Worm (Caenorhabditis elegans) whole organism, L2 larva: ENCODE data around the gene skr-15.

Source experiments
- C34F6.9 ChIP-seq: fragments of 150-350 bp; optimal IDR thresholded peaks from 2 replicates; lab custom pipeline; 2014; ENCODE audit warnings: missing biosample characterization, missing genetic modification characterization
- F13H6.1 ChIP-seq: sonication (generic microtip); optimal IDR thresholded peaks from 2 replicates; lab custom pipeline; 2016; ENCODE audit warnings: missing genetic modification characterization, missing compliant biosample characterization
- ZK546.5 ChIP-seq: sonication (generic microtip); optimal IDR thresholded peaks from 2 replicates; lab custom pipeline; 2017; ENCODE audit warnings: missing biosample characterization, missing genetic modification characterization
- alr-1 ChIP-seq: fragments of 150-350 bp; optimal IDR thresholded peaks from 2 replicates; lab custom pipeline; 2014; ENCODE audit warnings: missing biosample characterization, missing genetic modification characterization
- aly-2 ChIP-seq: fragments of 150-350 bp; optimal IDR thresholded peaks from 2 replicates; lab custom pipeline; 2014; ENCODE audit warnings: missing biosample characterization, missing genetic modification characterization
- blmp-1 ChIP-seq: sonication (generic microtip); optimal IDR thresholded peaks from 2 replicates; lab custom pipeline; 2017; ENCODE audit warnings: missing genetic modification characterization, mild to moderate bottlenecking, missing compliant biosample characterization, antibody characterized with exemption, moderate library complexity; ENCODE audit not compliant: insufficient read depth
- ceh-16 ChIP-seq: fragments of 150-350 bp; optimal IDR thresholded peaks from 2 replicates; lab custom pipeline; 2014; ENCODE audit warnings: missing biosample characterization, missing genetic modification characterization
- crh-2 ChIP-seq: sonication (generic microtip); optimal IDR thresholded peaks from 2 replicates; lab custom pipeline; 2017; ENCODE audit warnings: missing biosample characterization, missing genetic modification characterization
- egl-27 ChIP-seq: sonication (generic microtip); optimal IDR thresholded peaks from 3 replicates; lab custom pipeline; 2017; ENCODE audit warnings: missing biosample characterization, missing genetic modification reagents, missing genetic modification characterization
- elt-1 ChIP-seq: fragments of 150-350 bp; optimal IDR thresholded peaks from 2 replicates; lab custom pipeline; 2014; ENCODE audit warnings: missing biosample characterization, missing genetic modification characterization
- elt-3 ChIP-seq: sonication (generic microtip); optimal IDR thresholded peaks from 2 replicates; lab custom pipeline; 2017; ENCODE audit warnings: missing biosample characterization, missing genetic modification characterization
- fos-1 ChIP-seq: fragments of 150-350 bp; optimal IDR thresholded peaks from 2 replicates; lab custom pipeline; 2014; ENCODE audit warnings: missing biosample characterization, missing genetic modification characterization
- gmeb-1 ChIP-seq: fragments of 150-350 bp; optimal IDR thresholded peaks from 2 replicates; lab custom pipeline; 2014; ENCODE audit warnings: missing biosample characterization, missing genetic modification characterization
- lin-11 ChIP-seq: fragments of 150-350 bp; sonication (generic microtip); optimal IDR thresholded peaks from 2 replicates; lab custom pipeline; 2014; ENCODE audit warnings: missing biosample characterization, missing genetic modification characterization, inconsistent platforms, mixed read lengths
- lin-13 ChIP-seq: fragments of 150-350 bp; optimal IDR thresholded peaks from 2 replicates; lab custom pipeline; 2014; ENCODE audit warnings: missing biosample characterization, missing genetic modification reagents, missing genetic modification characterization
- lin-39 ChIP-seq: fragments of 150-350 bp; optimal IDR thresholded peaks from 2 replicates; lab custom pipeline; 2014; ENCODE audit warnings: missing biosample characterization, missing genetic modification reagents, missing genetic modification characterization
- lsy-2 ChIP-seq, 2 experiments: fragments of 150-350 bp in 1 of 2; sonication (generic microtip) in 1 of 2; optimal IDR thresholded peaks; 2 replicates each; lab custom pipeline; 2014 to 2017; ENCODE audit warnings: missing biosample characterization in 2 of 2, missing genetic modification characterization in 2 of 2
- mab-5 ChIP-seq: fragments of 150-350 bp; optimal IDR thresholded peaks from 2 replicates; lab custom pipeline; 2014; ENCODE audit warnings: missing biosample characterization, missing genetic modification characterization
- mdl-1 ChIP-seq, 2 experiments: fragments of 150-350 bp in 1 of 2; sonication (generic microtip) in 1 of 2; optimal IDR thresholded peaks; 2 replicates each; lab custom pipeline; 2017; ENCODE audit warnings: missing biosample characterization in 2 of 2, missing genetic modification characterization in 2 of 2
- nhr-10 ChIP-seq: sonication (generic microtip); optimal IDR thresholded peaks from 2 replicates; lab custom pipeline; 2017; ENCODE audit warnings: missing biosample characterization, missing genetic modification characterization
- nhr-12 ChIP-seq: fragments of 150-350 bp; optimal IDR thresholded peaks from 2 replicates; lab custom pipeline; 2014; ENCODE audit warnings: missing biosample characterization, missing genetic modification characterization
- nhr-129 ChIP-seq: fragments of 150-350 bp; optimal IDR thresholded peaks from 2 replicates; lab custom pipeline; 2014; ENCODE audit warnings: missing biosample characterization, missing genetic modification characterization
- nhr-23 ChIP-seq: fragments of 150-350 bp; optimal IDR thresholded peaks from 2 replicates; lab custom pipeline; 2014; ENCODE audit warnings: missing biosample characterization, missing genetic modification reagents, missing genetic modification characterization
- nhr-237 ChIP-seq: fragments of 150-350 bp; optimal IDR thresholded peaks from 2 replicates; lab custom pipeline; 2014; ENCODE audit warnings: missing biosample characterization, missing genetic modification characterization
- nhr-6 ChIP-seq: fragments of 150-350 bp; optimal IDR thresholded peaks from 2 replicates; lab custom pipeline; 2014; ENCODE audit warnings: missing biosample characterization, missing genetic modification characterization
- sem-4 ChIP-seq: fragments of 150-350 bp; optimal IDR thresholded peaks from 2 replicates; lab custom pipeline; 2014; ENCODE audit warnings: missing biosample characterization, missing genetic modification reagents, missing genetic modification characterization
- sma-9 ChIP-seq, 2 experiments: fragments of 150-350 bp in 1 of 2; sonication (generic microtip) in 1 of 2; optimal IDR thresholded peaks; 2 replicates each; lab custom pipeline; 2014 to 2016; ENCODE audit warnings: missing genetic modification characterization in 2 of 2, mild to moderate bottlenecking in 1 of 2, missing biosample characterization in 1 of 2, missing compliant biosample characterization in 1 of 2, missing genetic modification reagents in 1 of 2, moderate library complexity in 1 of 2
- unc-55 ChIP-seq: fragments of 150-350 bp; sonication (generic microtip); optimal IDR thresholded peaks from 3 replicates; lab custom pipeline; 2014; ENCODE audit warnings: missing biosample characterization, missing genetic modification reagents, missing genetic modification characterization
- unc-62 ChIP-seq: fragments of 150-350 bp; optimal IDR thresholded peaks from 2 replicates; lab custom pipeline; 2014; ENCODE audit warnings: missing biosample characterization, missing genetic modification reagents, missing genetic modification characterization
- ztf-1 ChIP-seq: fragments of 200-800 bp; sonication (Bioruptor generic); conservative IDR thresholded peaks from 2 replicates; pipeline ENCODE4 v1.3.6; 2022; ENCODE audit warnings: missing genetic modification characterization, missing compliant biosample characterization
- ztf-4 ChIP-seq: fragments of 150-350 bp; optimal IDR thresholded peaks from 2 replicates; lab custom pipeline; 2014; ENCODE audit warnings: missing biosample characterization, missing genetic modification characterization

The skr-15 gene

DNA sequence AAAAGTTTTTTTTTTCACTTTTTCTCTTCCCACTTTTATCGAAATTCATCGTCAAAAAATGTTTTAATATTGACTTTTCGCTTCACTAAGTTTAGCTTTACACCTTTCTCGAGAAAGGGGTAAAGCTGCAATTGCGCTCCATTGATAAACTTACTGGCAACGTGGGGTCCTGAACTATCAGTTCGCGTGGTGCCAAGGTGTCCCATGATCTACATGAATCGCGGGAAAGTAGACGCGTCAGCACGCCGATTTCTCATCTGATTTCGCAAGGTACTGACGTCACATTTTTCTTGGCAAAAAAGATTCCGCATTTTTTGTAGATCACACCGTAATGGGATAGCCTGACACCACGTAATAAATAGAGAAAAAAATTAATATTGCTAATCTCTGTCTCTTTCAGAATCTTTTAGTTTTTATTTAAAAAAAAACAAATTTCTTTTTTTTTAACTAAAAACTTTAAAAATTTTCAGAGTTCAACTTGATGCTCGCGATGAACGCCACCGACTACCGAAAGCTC, 12.1 kb upstream of the skr-15 start, which contains the start of gene lido-15:
TSS of gene lido-15 (plus strand) at position 467 of the 517 bp plus-strand sequence.
- no peak for TF ChIP-seq nhr-237 (tag; lab: Kevin White, UChicago)
- TF ChIP-seq mab-5 (tag; lab: Kevin White, UChicago), result no peak
- peak; percentile 11 for TF ChIP-seq C34F6.9 (tag; lab: Kevin White, UChicago)

DNA sequence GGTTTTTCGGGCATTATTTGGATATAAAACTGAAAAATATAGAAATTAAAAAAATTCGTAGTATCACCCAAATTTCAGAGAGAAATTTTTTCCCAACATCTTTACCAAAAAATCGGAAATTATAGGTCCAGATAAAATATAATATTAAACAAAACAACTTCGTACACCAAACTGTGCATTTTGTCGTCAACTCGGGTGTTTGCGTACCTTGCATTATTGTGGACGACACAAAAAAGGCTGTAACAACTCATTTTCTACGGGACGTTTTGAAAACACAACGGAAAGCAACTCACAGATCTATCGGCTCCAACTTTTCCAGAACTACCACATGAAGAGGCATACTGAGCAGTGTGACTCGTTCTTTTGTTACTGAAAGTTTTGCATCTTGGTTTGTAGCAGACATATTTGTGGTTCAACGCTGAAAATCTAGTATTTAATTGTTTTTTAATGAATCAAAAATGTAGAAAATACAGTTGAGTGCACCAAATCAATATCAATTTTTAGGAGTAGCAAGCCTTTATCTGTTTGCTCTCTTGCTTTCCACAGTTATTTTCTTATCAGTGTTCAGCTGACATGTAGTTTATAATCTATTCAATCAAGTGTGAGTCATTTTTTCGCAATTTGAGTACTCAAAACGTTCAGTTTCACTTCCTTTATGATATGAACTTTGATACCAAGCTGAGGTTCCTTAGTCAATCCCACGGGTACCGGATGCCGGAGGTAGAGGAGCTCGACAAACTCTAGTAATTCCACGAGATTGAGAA, 8.3 kb upstream of the skr-15 start:
- TF ChIP-seq ZK546.5 (no peak), lin-13 (GFP tag; lab: Kevin White, UChicago) (no peak), lsy-2 (tag; optimal IDR thresholded peaks at IDR 0.05; lab: Kevin White, UChicago) (peak in 1 of 2 experiments; percentile 19), unc-62 (no peak), nhr-6 (no peak), lin-39 (no peak), ztf-4 (tag; lab: Kevin White, UChicago) (no peak), egl-27 (tag; lab: Kevin White, UChicago) (no peak), mdl-1 (tag; optimal IDR thresholded peaks at IDR 0.05; lab: Kevin White, UChicago) (no peak), nhr-12 (tag; lab: Kevin White, UChicago) (no peak), alr-1 (tag; lab: Kevin White, UChicago) (no peak), ceh-16 (no peak), sma-9 (GFP tag; optimal IDR thresholded peaks at IDR 0.05; lab: Kevin White, UChicago) (no peak), sma-9 (tag; optimal IDR thresholded peaks at IDR 0.05; lab: Kevin White, UChicago) (no peak), elt-3 (tag; lab: Kevin White, UChicago) (no peak), nhr-237 (tag; lab: Kevin White, UChicago) (no peak), fos-1 (tag; lab: Kevin White, UChicago) (peak; percentile 93), C34F6.9 (tag; lab: Kevin White, UChicago) (no peak), blmp-1 (tag; lab: Kevin White, UChicago) (no peak), unc-55 (GFP tag; lab: Kevin White, UChicago) (peak; percentile 28), gmeb-1 (peak; percentile 9), F13H6.1 (tag; lab: Kevin White, UChicago) (no peak)

DNA sequence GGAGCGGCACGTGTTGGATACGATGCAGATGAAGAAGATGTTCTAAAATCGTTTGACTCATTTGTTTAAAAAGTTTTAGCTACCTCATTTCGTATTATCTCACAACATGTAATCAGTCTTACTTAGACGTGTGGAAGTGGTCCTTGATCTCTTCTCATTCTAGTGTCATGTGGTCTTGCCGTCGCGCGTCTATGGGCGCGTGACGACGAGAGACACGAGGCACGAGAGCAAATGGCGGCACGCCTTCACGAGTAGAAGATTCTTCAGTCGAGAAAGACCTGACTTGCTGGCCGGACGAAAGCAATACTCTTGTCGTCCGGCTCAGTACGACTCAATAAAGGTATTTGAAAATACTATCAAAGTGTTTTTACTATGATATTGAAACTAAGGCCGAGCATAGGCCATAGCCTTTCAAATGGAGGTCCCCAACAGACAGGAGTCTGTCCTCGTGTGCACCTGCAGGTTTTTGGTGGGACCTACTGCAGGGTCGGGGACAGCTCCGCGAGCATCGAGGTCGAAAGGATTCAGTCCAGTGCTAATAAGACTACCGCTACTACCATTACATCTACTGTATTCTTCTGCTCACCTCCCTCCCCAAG, 7.6 kb upstream of the skr-15 start, which contains the start of gene fbxa-24:
TSS of gene fbxa-24 (plus strand) at position 276 of the 599 bp plus-strand sequence.
- TF ChIP-seq lsy-2 (tag; optimal IDR thresholded peaks at IDR 0.05; lab: Kevin White, UChicago) (peak in 1 of 2 experiments; percentile 42), nhr-129 (tag; lab: Kevin White, UChicago) (peak; percentile 5)

DNA sequence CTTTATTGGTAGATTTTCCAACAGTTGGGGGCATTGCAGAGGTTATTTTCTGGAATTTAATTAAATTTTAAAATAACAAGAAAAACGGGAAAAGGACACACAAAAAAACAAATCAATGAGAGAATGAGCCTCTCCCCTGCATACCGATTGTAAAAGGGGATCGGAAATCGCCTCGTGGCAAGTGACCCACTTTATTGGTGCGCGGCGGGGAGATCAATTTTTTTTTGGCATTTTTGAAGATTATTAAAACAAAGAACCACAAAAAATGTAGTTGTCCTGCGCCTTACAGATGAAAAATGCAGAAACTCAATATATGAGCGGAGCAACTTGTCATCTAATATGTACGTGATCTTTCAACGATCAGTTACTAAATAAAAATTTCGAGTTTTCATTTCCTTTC, 2.7 kb upstream of the skr-15 start, which contains the start of gene F54D10.7:
TSS of gene F54D10.7 (minus strand) at position 49 of the 400 bp plus-strand sequence.
- TF ChIP-seq sem-4 (tag; lab: Kevin White, UChicago) (no peak), lin-13 (GFP tag; lab: Kevin White, UChicago) (no peak), mab-5 (tag; lab: Kevin White, UChicago) (no peak), ztf-4 (tag; lab: Kevin White, UChicago) (no peak), nhr-23 (no peak), aly-2 (no peak), nhr-12 (tag; lab: Kevin White, UChicago) (no peak), nhr-10 (tag; lab: Kevin White, UChicago) (no peak), crh-2 (tag; lab: Kevin White, UChicago) (no peak), F13H6.1 (tag; lab: Kevin White, UChicago) (no peak), elt-1 (tag; lab: Kevin White, UChicago) (no peak), nhr-6 (no peak), elt-3 (tag; lab: Kevin White, UChicago) (no peak), ztf-1 (GFP tag; lab: Robert Waterston, UW) (no peak), lin-11 (tag; lab: Kevin White, UChicago) (no peak)
